Worm (Caenorhabditis elegans): ENCODE data around the gene cdk-11.1.

cdk-11.1 gene

ce11 chrII:7697156-7697555 lies 1.9 kb upstream of the cdk-11.1 start:
- no peak for TF ChIP-seq ama-1 (optimal IDR thresholded peaks at IDR 0.05)
- no peak for TF ChIP-seq nhr-21 (tag; optimal IDR thresholded peaks at IDR 0.05)
- TF ChIP-seq sma-9 (GFP tag; optimal IDR thresholded peaks at IDR 0.05), result no peak
- no peak for TF ChIP-seq sma-9 (tag; optimal IDR thresholded peaks at IDR 0.05)
- no peak for TF ChIP-seq ztf-11 (tag; optimal IDR thresholded peaks at IDR 0.05)
- no peak for TF ChIP-seq skn-1 (tag; optimal IDR thresholded peaks at IDR 0.05)
- no peak for TF ChIP-seq zag-1 (tag; optimal IDR thresholded peaks at IDR 0.05)
- TF ChIP-seq C34F6.9 (tag; optimal IDR thresholded peaks at IDR 0.05), result no peak
- TF ChIP-seq lsy-2 (tag; optimal IDR thresholded peaks at IDR 0.05), result no peak
- TF ChIP-seq unc-55 (GFP tag; optimal IDR thresholded peaks at IDR 0.05), result no peak
- no peak for TF ChIP-seq peb-1 (tag; optimal IDR thresholded peaks at IDR 0.05)
- no peak for TF ChIP-seq egl-27 (tag; optimal IDR thresholded peaks at IDR 0.05)
- no peak for TF ChIP-seq gmeb-1 (tag; optimal IDR thresholded peaks at IDR 0.05)
- no peak for TF ChIP-seq aly-2 (tag; optimal IDR thresholded peaks at IDR 0.05)
- no peak for TF ChIP-seq R02D3.7 (tag; optimal IDR thresholded peaks at IDR 0.05)
- TF ChIP-seq lin-39 (tag; optimal IDR thresholded peaks at IDR 0.05), result no peak
- TF ChIP-seq ceh-82 (tag; optimal IDR thresholded peaks at IDR 0.05), result no peak
- TF ChIP-seq ceh-16 (tag; optimal IDR thresholded peaks at IDR 0.05), result no peak
- TF ChIP-seq nhr-237 (tag; optimal IDR thresholded peaks at IDR 0.05), result no peak
- TF ChIP-seq mab-5 (tag; optimal IDR thresholded peaks at IDR 0.05), result no peak

ce11 chrII:7698406-7698805 lies 629 bp upstream of the cdk-11.1 start, which contains the start of gene B0495.5:
TSS of gene B0495.5 (minus strand) at chrII:7698506.
- TF ChIP-seq mdl-1 (tag; optimal IDR thresholded peaks at IDR 0.05) (no peak), alr-1 (tag; optimal IDR thresholded peaks at IDR 0.05) (no peak), unc-55 (GFP tag; optimal IDR thresholded peaks at IDR 0.05) (no peak), egl-27 (tag; optimal IDR thresholded peaks at IDR 0.05) (no peak), gmeb-1 (tag; optimal IDR thresholded peaks at IDR 0.05) (no peak), unc-62 (GFP tag; optimal IDR thresholded peaks at IDR 0.05) (no peak), nhr-11 (tag; optimal IDR thresholded peaks at IDR 0.05) (no peak), elt-3 (tag; optimal IDR thresholded peaks at IDR 0.05) (no peak), aly-2 (tag; optimal IDR thresholded peaks at IDR 0.05) (no peak), R02D3.7 (tag; optimal IDR thresholded peaks at IDR 0.05) (no peak), nhr-237 (tag; optimal IDR thresholded peaks at IDR 0.05) (no peak), C34F6.9 (tag; optimal IDR thresholded peaks at IDR 0.05) (no peak), dmd-4 (tag; optimal IDR thresholded peaks at IDR 0.05) (no peak), nhr-6 (tag; optimal IDR thresholded peaks at IDR 0.05) (no peak), elt-1 (tag; optimal IDR thresholded peaks at IDR 0.05) (no peak)

ce11 chrII:7704387-7704786 lies 5.4 kb downstream of the cdk-11.1 start:
- TF ChIP-seq ztf-4 (tag; optimal IDR thresholded peaks at IDR 0.05) (no peak), nhr-129 (tag; optimal IDR thresholded peaks at IDR 0.05) (no peak), ztf-1 (GFP tag; conservative IDR thresholded peaks at IDR 0.05) (no peak), ZK546.5 (tag; optimal IDR thresholded peaks at IDR 0.05) (no peak), nhr-11 (tag; optimal IDR thresholded peaks at IDR 0.05) (no peak), skn-1 (tag; optimal IDR thresholded peaks at IDR 0.05) (no peak), aly-2 (tag; optimal IDR thresholded peaks at IDR 0.05) (no peak), mab-5 (tag; optimal IDR thresholded peaks at IDR 0.05) (no peak), sma-3 (GFP tag; optimal IDR thresholded peaks at IDR 0.05) (no peak), F13H6.1 (tag; optimal IDR thresholded peaks at IDR 0.05) (no peak)

ce11 chrII:7705152-7705551 lies 6.1 kb downstream of the cdk-11.1 start, which contains the start of gene B0495.7:
TSS of gene B0495.7 (minus strand) at chrII:7705233.
- no peak for TF ChIP-seq elt-3 (tag; optimal IDR thresholded peaks at IDR 0.05)
- no peak for TF ChIP-seq nhr-23 (tag; optimal IDR thresholded peaks at IDR 0.05)
- no peak for TF ChIP-seq sma-3 (GFP tag; optimal IDR thresholded peaks at IDR 0.05)
- no peak for TF ChIP-seq nhr-11 (tag; optimal IDR thresholded peaks at IDR 0.05)
- peak; percentile 6 for TF ChIP-seq gmeb-1 (tag; optimal IDR thresholded peaks at IDR 0.05)
- no peak for TF ChIP-seq F13H6.1 (tag; optimal IDR thresholded peaks at IDR 0.05)
- TF ChIP-seq fos-1 (tag; optimal IDR thresholded peaks at IDR 0.05), result peak; percentile 94
- TF ChIP-seq C34F6.9 (tag; optimal IDR thresholded peaks at IDR 0.05), result peak; percentile 6

- no peak for TF ChIP-seq ztf-1 (GFP tag; conservative IDR thresholded peaks at IDR 0.05)
- TF ChIP-seq ZK546.5 (tag; optimal IDR thresholded peaks at IDR 0.05), result no peak
- no peak for TF ChIP-seq nhr-6 (tag; optimal IDR thresholded peaks at IDR 0.05)
- TF ChIP-seq lin-13 (GFP tag; optimal IDR thresholded peaks at IDR 0.05), result no peak
- TF ChIP-seq dmd-4 (tag; optimal IDR thresholded peaks at IDR 0.05), result no peak
- TF ChIP-seq gmeb-1 (tag; optimal IDR thresholded peaks at IDR 0.05), result no peak
- no peak for TF ChIP-seq R02D3.7 (tag; optimal IDR thresholded peaks at IDR 0.05)
- TF ChIP-seq nhr-10 (tag; optimal IDR thresholded peaks at IDR 0.05), result no peak
Measured at ce11 chrII:7707383-7707782, 8.3 kb downstream of the cdk-11.1 start, which contains the start of gene luc-7L. TSS of gene luc-7L (minus strand) at chrII:7707483.

All from whole organism, L2 larva.